Worm (Caenorhabditis elegans) whole organism, L1 larva: Measurements from ENCODE around the gene madf-5.
A peak's percentile ranks its signal among the peaks of the same experiment; 100 is the strongest.

Experiments used
- C04F5.9 ChIP-seq: sonication (generic microtip); optimal IDR thresholded peaks from 2 replicates; lab custom pipeline; 2016; ENCODE audit warnings: missing genetic modification characterization, missing compliant biosample characterization
- C16A3.4 ChIP-seq: fragments of 150-350 bp; optimal IDR thresholded peaks from 2 replicates; lab custom pipeline; 2014; ENCODE audit warnings: missing biosample characterization, missing genetic modification characterization
- C34B4.2 ChIP-seq: sonication (generic microtip); optimal IDR thresholded peaks from 2 replicates; lab custom pipeline; 2017; ENCODE audit warnings: mild to moderate bottlenecking, missing genetic modification characterization, missing compliant biosample characterization
- F16B12.6 ChIP-seq: fragments of 150-350 bp; optimal IDR thresholded peaks from 2 replicates; lab custom pipeline; 2014; ENCODE audit warnings: missing biosample characterization, missing genetic modification characterization
- alr-1 ChIP-seq: fragments of 200-800 bp; sonication (Bioruptor generic); optimal IDR thresholded peaks from 2 replicates; lab custom pipeline; 2018; ENCODE audit warnings: borderline replicate concordance, mild to moderate bottlenecking, missing genetic modification characterization, missing compliant biosample characterization
- aly-2 ChIP-seq: fragments of 150-350 bp; optimal IDR thresholded peaks from 2 replicates; lab custom pipeline; 2014; ENCODE audit warnings: missing biosample characterization, missing genetic modification characterization
- ama-1 ChIP-seq: fragments of 150-350 bp; optimal IDR thresholded peaks from 2 replicates; lab custom pipeline; 2014
- blmp-1 ChIP-seq: fragments of 150-350 bp; optimal IDR thresholded peaks from 2 replicates; lab custom pipeline; 2014; ENCODE audit warnings: missing biosample characterization, missing genetic modification characterization
- ceh-63 ChIP-seq: fragments of 200-800 bp; sonication (Bioruptor generic); optimal IDR thresholded peaks from 2 replicates; lab custom pipeline; 2018; ENCODE audit warnings: mild to moderate bottlenecking, missing genetic modification characterization, missing compliant biosample characterization
- ceh-88 ChIP-seq: fragments of 200-800 bp; sonication (Bioruptor generic); IDR thresholded peaks from 2 replicates; pipeline ENCODE4 v1.3.6; 2022; ENCODE audit warnings: missing genetic modification characterization, missing compliant biosample characterization
- dpl-1 ChIP-seq, 3 experiments: fragments of 150-350 bp in 2 of 3; sonication (generic microtip) in 1 of 3; optimal IDR thresholded peaks; 2 replicates each; lab custom pipeline; 2014 to 2017; ENCODE audit warnings: missing biosample characterization in 3 of 3, missing genetic modification characterization in 3 of 3, missing genetic modification reagents in 3 of 3
- ets-5 ChIP-seq: fragments of 200-800 bp; sonication (Bioruptor generic); IDR thresholded peaks from 2 replicates; pipeline ENCODE4 v1.3.6; 2022; ENCODE audit warnings: missing genetic modification characterization, missing compliant biosample characterization
- fkh-8 ChIP-seq: sonication (generic microtip); optimal IDR thresholded peaks from 2 replicates; lab custom pipeline; 2016; ENCODE audit warnings: mild to moderate bottlenecking, missing genetic modification characterization, missing compliant biosample characterization
- fos-1 ChIP-seq: fragments of 150-350 bp; optimal IDR thresholded peaks from 2 replicates; lab custom pipeline; 2014; ENCODE audit warnings: missing biosample characterization, missing genetic modification characterization
- hpl-2 ChIP-seq: fragments of 150-350 bp; optimal IDR thresholded peaks from 2 replicates; lab custom pipeline; 2014; ENCODE audit warnings: missing biosample characterization, missing genetic modification reagents, missing genetic modification characterization
- isw-1 ChIP-seq: fragments of 200-800 bp; sonication (Bioruptor generic); IDR thresholded peaks from 2 replicates; pipeline ENCODE4 v1.3.6; 2022; ENCODE audit warnings: missing genetic modification characterization, missing compliant biosample characterization
- lin-13 ChIP-seq: fragments of 150-350 bp; optimal IDR thresholded peaks from 2 replicates; lab custom pipeline; 2014; ENCODE audit warnings: missing biosample characterization, missing genetic modification reagents, missing genetic modification characterization
- lin-14 ChIP-seq: fragments of 200-800 bp; sonication (Bioruptor generic); optimal IDR thresholded peaks from 2 replicates; lab custom pipeline; 2018; ENCODE audit warnings: mild to moderate bottlenecking, missing genetic modification characterization, moderate library complexity, missing compliant biosample characterization
- lin-15B ChIP-seq: fragments of 150-350 bp; sonication (generic microtip); optimal IDR thresholded peaks from 3 replicates; lab custom pipeline; 2014; ENCODE audit warnings: missing biosample characterization, missing genetic modification characterization
- lin-35 ChIP-seq, 2 experiments: fragments of 150-350 bp; optimal IDR thresholded peaks; 2 replicates each; lab custom pipeline; 2014; ENCODE audit warnings: missing biosample characterization in 2 of 2, missing genetic modification characterization in 2 of 2, missing genetic modification reagents in 2 of 2
- lsy-2 ChIP-seq, 2 experiments: fragments of 150-350 bp; optimal IDR thresholded peaks; 2 replicates each; lab custom pipeline; 2014; ENCODE audit warnings: missing biosample characterization in 2 of 2, missing genetic modification characterization in 2 of 2
- mdl-1 ChIP-seq, 2 experiments: fragments of 150-350 bp; optimal IDR thresholded peaks; 2 replicates each; lab custom pipeline; 2014 to 2017; ENCODE audit warnings: missing biosample characterization in 2 of 2, missing genetic modification characterization in 2 of 2, inconsistent platforms in 1 of 2
- mef-2 ChIP-seq: fragments of 150-350 bp; optimal IDR thresholded peaks from 2 replicates; lab custom pipeline; 2014; ENCODE audit warnings: missing biosample characterization, missing genetic modification characterization
- nhr-11 ChIP-seq: fragments of 150-350 bp; optimal IDR thresholded peaks from 2 replicates; lab custom pipeline; 2014; ENCODE audit warnings: missing biosample characterization, missing genetic modification characterization
- nhr-19 ChIP-seq: fragments of 200-800 bp; sonication (Bioruptor generic); conservative IDR thresholded peaks from 2 replicates; pipeline ENCODE4 v1.3.6; 2022; ENCODE audit warnings: missing genetic modification characterization, missing compliant biosample characterization
- nhr-20 ChIP-seq: sonication (generic microtip); optimal IDR thresholded peaks from 2 replicates; lab custom pipeline; 2016; ENCODE audit warnings: mild to moderate bottlenecking, missing genetic modification characterization, missing compliant biosample characterization
- nhr-237 ChIP-seq: fragments of 150-350 bp; optimal IDR thresholded peaks from 2 replicates; lab custom pipeline; 2014; ENCODE audit warnings: missing biosample characterization, missing genetic modification characterization
- nhr-47 ChIP-seq: sonication (generic microtip); optimal IDR thresholded peaks from 2 replicates; lab custom pipeline; 2016; ENCODE audit warnings: mild to moderate bottlenecking, missing genetic modification characterization, moderate library complexity, missing compliant biosample characterization
- nhr-71 ChIP-seq: sonication (generic microtip); optimal IDR thresholded peaks from 2 replicates; lab custom pipeline; 2016; ENCODE audit warnings: mild to moderate bottlenecking, missing genetic modification characterization, moderate library complexity, missing compliant biosample characterization
- nhr-76 ChIP-seq: sonication (generic microtip); optimal IDR thresholded peaks from 2 replicates; lab custom pipeline; 2017; ENCODE audit warnings: missing biosample characterization, missing genetic modification characterization
- nhr-77 ChIP-seq: fragments of 150-350 bp; optimal IDR thresholded peaks from 2 replicates; lab custom pipeline; 2014; ENCODE audit warnings: missing biosample characterization, missing genetic modification characterization
- nhr-84 ChIP-seq: sonication (generic microtip); optimal IDR thresholded peaks from 2 replicates; lab custom pipeline; 2017; ENCODE audit warnings: missing biosample characterization, missing genetic modification characterization
- nhr-85 ChIP-seq: sonication (generic microtip); peaks from one replicate; lab custom pipeline; 2016; ENCODE audit warnings: missing genetic modification characterization, inconsistent platforms, missing compliant biosample characterization
- nhr-90 ChIP-seq: sonication (generic microtip); optimal IDR thresholded peaks from 2 replicates; lab custom pipeline; 2016; ENCODE audit warnings: mild to moderate bottlenecking, missing genetic modification characterization, missing compliant biosample characterization; ENCODE audit not compliant: poor library complexity
- pax-3 ChIP-seq: fragments of 200-800 bp; sonication (Bioruptor generic); optimal IDR thresholded peaks from 2 replicates; lab custom pipeline; 2018; ENCODE audit warnings: mild to moderate bottlenecking, missing genetic modification characterization, moderate library complexity, missing compliant biosample characterization
- rnt-1 ChIP-seq: sonication (generic microtip); optimal IDR thresholded peaks from 2 replicates; lab custom pipeline; 2016; ENCODE audit warnings: mild to moderate bottlenecking, missing genetic modification characterization, moderate library complexity, missing compliant biosample characterization
- snpc-4 ChIP-seq: fragments of 150-350 bp; optimal IDR thresholded peaks from 2 replicates; lab custom pipeline; 2014; ENCODE audit warnings: missing biosample characterization, missing genetic modification characterization
- snu-23 ChIP-seq: sonication (generic microtip); optimal IDR thresholded peaks from 2 replicates; lab custom pipeline; 2016; ENCODE audit warnings: missing genetic modification characterization, missing compliant biosample characterization
- sox-4 ChIP-seq: sonication (generic microtip); optimal IDR thresholded peaks from 2 replicates; lab custom pipeline; 2016; ENCODE audit warnings: missing genetic modification characterization, missing compliant biosample characterization
- sptf-1 ChIP-seq: fragments of 150-350 bp; optimal IDR thresholded peaks from 2 replicates; lab custom pipeline; 2014; ENCODE audit warnings: missing biosample characterization, missing genetic modification characterization
- swsn-7 ChIP-seq: sonication (generic microtip); optimal IDR thresholded peaks from 2 replicates; lab custom pipeline; 2016; ENCODE audit warnings: missing genetic modification characterization, missing compliant biosample characterization
- unc-130 ChIP-seq: fragments of 150-350 bp; optimal IDR thresholded peaks from 2 replicates; lab custom pipeline; 2017; ENCODE audit warnings: missing biosample characterization, missing genetic modification characterization, inconsistent platforms
- unc-62 ChIP-seq: fragments of 150-350 bp; optimal IDR thresholded peaks from 2 replicates; lab custom pipeline; 2014; ENCODE audit warnings: missing biosample characterization, missing genetic modification reagents, missing genetic modification characterization
- zip-4 ChIP-seq: fragments of 200-800 bp; sonication (Bioruptor generic); optimal IDR thresholded peaks from 2 replicates; lab custom pipeline; 2018; ENCODE audit warnings: mild to moderate bottlenecking, missing genetic modification characterization, moderate library complexity, missing compliant biosample characterization
- ztf-4 ChIP-seq: fragments of 150-350 bp; optimal IDR thresholded peaks from 2 replicates; lab custom pipeline; 2014; ENCODE audit warnings: missing biosample characterization, missing genetic modification characterization

madf-5 gene

DNA sequence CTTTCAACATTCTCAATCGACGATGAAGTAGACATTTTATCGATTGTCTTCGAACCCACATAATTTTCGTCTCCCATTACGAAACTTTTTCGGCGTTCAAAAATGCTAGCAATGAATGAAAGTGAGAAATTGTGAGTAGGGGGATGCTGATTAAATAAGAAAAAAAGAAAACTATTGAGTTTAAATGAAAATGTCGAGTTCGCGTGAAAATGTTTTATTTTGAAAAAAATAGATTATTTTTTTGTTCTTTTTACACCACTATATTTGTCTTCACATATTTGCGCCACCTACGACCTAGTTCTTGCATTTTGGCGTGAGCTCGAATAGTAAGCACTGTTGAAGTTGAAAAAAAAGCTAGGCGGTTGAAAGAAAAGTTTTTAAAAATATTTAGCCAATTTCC is 8.8 kb downstream of the madf-5 start, which contains the start of gene C01G12.3 (continued):
- no peak for TF ChIP-seq ceh-88 (GFP tag; lab: Robert Waterston, UW)

- TF ChIP-seq C04F5.9 (no peak), lin-35 (GFP tag; optimal IDR thresholded peaks at IDR 0.05; lab: Kevin White, UChicago) (no peak), mef-2 (tag; lab: Kevin White, UChicago) (no peak), nhr-84 (tag; lab: Kevin White, UChicago) (no peak), fos-1 (tag; lab: Kevin White, UChicago) (no peak), lin-14 (GFP tag; lab: Kevin White, UChicago) (no peak), ama-1 (lab: Kevin White, UChicago) (no peak), lsy-2 (tag; optimal IDR thresholded peaks at IDR 0.05; lab: Kevin White, UChicago) (no peak), C16A3.4 (tag; lab: Kevin White, UChicago) (no peak), F16B12.6 (tag; lab: Kevin White, UChicago) (no peak), nhr-20 (tag; lab: Kevin White, UChicago) (no peak), nhr-77 (no peak)
Measured at ce11 chrII:14587407-14587806, 14.0 kb downstream of the madf-5 start, which contains the start of gene C01G12.5. C01G12.5 (minus strand) TSS chrII:14587507.

- TF ChIP-seq nhr-237 (no peak), ztf-4 (no peak), ets-5 (no peak)
Measured at ce11 chrII:14588162-14588561, 14.7 kb downstream of the madf-5 start, which contains the start of gene nspb-10. nspb-10 (minus strand) TSS chrII:14588262.

ce11 chrII:14591699-14592098 is 18.3 kb downstream of the madf-5 start, which contains the start of gene C01G12.7:
C01G12.7 (minus strand) TSS chrII:14591893.
- peak; percentile 79 for TF ChIP-seq fkh-8 (tag; lab: Kevin White, UChicago)
- peak; percentile 12 for TF ChIP-seq nhr-20 (tag; lab: Kevin White, UChicago)
- TF ChIP-seq nhr-19, result no peak
- TF ChIP-seq nhr-77, result no peak
- TF ChIP-seq nhr-47 (tag; lab: Kevin White, UChicago), result peak; percentile 45
- TF ChIP-seq nhr-71 (tag; lab: Kevin White, UChicago), result peak; percentile 61
- TF ChIP-seq nhr-11, result no peak
- TF ChIP-seq sox-4 (tag; lab: Kevin White, UChicago), result peak; percentile 1
- TF ChIP-seq swsn-7 (tag; lab: Kevin White, UChicago), result peak; percentile 18
- no peak for TF ChIP-seq zip-4 (GFP tag; lab: Kevin White, UChicago)

ce11 chrII:14592629-14593028 is 19.2 kb downstream of the madf-5 start:
- TF ChIP-seq pax-3 (tag; lab: Kevin White, UChicago) (no peak), nhr-237 (no peak), mdl-1 (tag; optimal IDR thresholded peaks at IDR 0.05; lab: Kevin White, UChicago) (no peak), lin-14 (GFP tag; lab: Kevin White, UChicago) (peak; percentile 37), C34B4.2 (no peak), nhr-20 (tag; lab: Kevin White, UChicago) (no peak), lsy-2 (tag; optimal IDR thresholded peaks at IDR 0.05; lab: Kevin White, UChicago) (no peak), snpc-4 (tag; lab: Kevin White, UChicago) (no peak), ama-1 (lab: Kevin White, UChicago) (no peak), ceh-88 (GFP tag; lab: Robert Waterston, UW) (no peak), lin-13 (GFP tag; lab: Kevin White, UChicago) (no peak), sptf-1 (tag; lab: Kevin White, UChicago) (no peak), nhr-77 (no peak), ztf-4 (no peak), unc-130 (no peak), nhr-11 (peak; percentile 38)

DNA sequence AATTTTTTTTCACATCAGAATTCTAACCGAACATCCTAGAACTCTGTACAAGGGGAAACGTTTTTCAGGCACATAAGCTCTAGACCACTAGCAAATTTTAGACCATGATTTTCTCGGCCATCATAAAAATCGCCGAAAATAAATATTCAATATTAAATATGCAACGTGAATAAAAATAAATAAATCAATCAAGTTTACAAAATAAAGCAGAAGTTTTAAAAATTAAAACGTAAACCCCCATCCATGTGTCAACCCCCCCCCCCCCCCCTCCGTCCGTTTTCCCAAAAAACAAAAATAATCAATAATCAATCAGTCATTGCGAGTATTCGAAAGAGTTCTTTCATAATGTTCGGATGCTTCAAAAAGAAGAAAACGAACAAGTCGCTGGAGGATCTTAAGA is 19.9 kb downstream of the madf-5 start, which contains the start of gene catp-4:
catp-4 (plus strand) TSS at position 301 of the 400 bp plus-strand sequence.
- TF ChIP-seq rnt-1 (no peak), dpl-1 (GFP tag; optimal IDR thresholded peaks at IDR 0.05; lab: Kevin White, UChicago) (no peak), nhr-76 (tag; lab: Kevin White, UChicago) (no peak), isw-1 (GFP tag; lab: Robert Waterston, UW) (no peak), mef-2 (tag; lab: Kevin White, UChicago) (no peak), unc-62 (no peak), blmp-1 (tag; lab: Kevin White, UChicago) (no peak), snu-23 (GFP tag; lab: Kevin White, UChicago) (no peak), ceh-63 (GFP tag; lab: Kevin White, UChicago) (no peak), nhr-90 (no peak), lsy-2 (tag; optimal IDR thresholded peaks at IDR 0.05; lab: Kevin White, UChicago) (no peak), lin-15B (tag; lab: Kevin White, UChicago) (no peak), alr-1 (tag; lab: Kevin White, UChicago) (no peak), hpl-2 (no peak), aly-2 (tag; lab: Kevin White, UChicago) (no peak), nhr-85 (tag; lab: Kevin White, UChicago) (no peak)
